Worm (Caenorhabditis elegans): Measurements from ENCODE around the gene str-173.

str-173 gene

DNA sequence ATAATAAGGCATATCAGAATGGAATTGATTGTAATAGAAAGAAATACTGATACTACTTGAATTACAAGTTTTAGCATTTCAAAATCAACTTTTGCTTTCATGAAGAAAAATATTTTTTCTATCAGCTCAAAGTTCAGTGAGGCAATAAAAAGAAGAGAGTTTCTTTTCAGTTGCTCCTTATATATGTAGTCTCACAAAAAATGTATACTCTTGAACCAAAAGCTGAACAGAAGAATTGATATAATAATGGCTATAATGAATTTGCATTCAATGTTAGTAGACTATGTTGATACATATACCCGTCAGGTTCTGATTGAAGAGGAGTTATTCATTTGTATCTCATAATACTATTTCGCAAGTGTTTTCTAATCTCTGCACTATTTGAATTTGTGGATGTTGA is 13.0 kb downstream of the str-173 start, which contains the start of gene str-174:
Gene str-174 (minus strand): TSS at position 101 of the 400 bp plus-strand sequence.
- TF ChIP-seq him-1 (tag; optimal IDR thresholded peaks at IDR 0.05) (no peak), dao-5 (tag; optimal IDR thresholded peaks at IDR 0.05) (no peak), W03F9.2 (tag; optimal IDR thresholded peaks at IDR 0.05) (no peak)

DNA sequence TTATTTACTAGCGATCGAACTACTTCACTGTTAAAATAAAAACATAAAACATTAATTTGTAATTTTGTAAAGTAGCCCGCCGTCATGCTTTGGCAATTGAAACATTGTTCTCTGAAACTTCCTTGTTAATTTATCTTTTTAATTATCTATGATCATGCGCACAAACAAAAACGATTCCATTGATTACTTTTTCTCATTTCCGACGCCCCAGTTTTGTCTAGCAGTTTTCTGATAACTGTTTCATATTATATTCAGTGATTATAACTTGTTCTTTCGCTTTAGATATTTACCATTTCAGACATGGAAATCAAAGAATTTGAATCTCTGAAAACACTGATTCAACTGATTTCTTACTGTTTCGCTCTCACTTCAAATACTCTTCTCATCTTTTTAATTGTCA is 15.5 kb downstream of the str-173 start, which contains the start of gene str-170:
Gene str-170 (plus strand): TSS at position 301 of the 400 bp plus-strand sequence.
- TF ChIP-seq dao-5 (tag; optimal IDR thresholded peaks at IDR 0.05) = no peak
- TF ChIP-seq him-1 (tag; optimal IDR thresholded peaks at IDR 0.05) = no peak
- TF ChIP-seq W03F9.2 (tag; optimal IDR thresholded peaks at IDR 0.05) = no peak

DNA sequence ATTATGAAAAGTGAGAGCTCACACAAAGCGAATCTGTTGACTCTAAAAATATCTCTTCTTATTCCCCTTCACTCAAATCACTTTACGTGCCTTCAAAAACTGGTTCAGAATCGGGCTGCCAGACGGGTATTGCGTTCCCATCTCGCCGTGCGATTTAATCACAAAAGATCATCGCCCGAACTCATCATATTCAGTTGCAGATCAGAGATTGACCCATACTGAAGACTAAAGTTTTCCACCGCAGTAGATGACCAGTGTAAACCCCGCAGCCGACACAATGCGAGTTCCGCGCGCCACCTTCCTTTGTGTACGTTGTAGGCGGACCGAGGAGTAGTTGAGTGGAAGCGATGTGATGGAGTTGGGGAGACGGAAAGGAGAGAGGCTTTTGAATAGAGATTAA is 19.1 kb downstream of the str-173 start:
- TF ChIP-seq W03F9.2 (tag; optimal IDR thresholded peaks at IDR 0.05) (peak; percentile 6), dao-5 (tag; optimal IDR thresholded peaks at IDR 0.05) (no peak)

DNA sequence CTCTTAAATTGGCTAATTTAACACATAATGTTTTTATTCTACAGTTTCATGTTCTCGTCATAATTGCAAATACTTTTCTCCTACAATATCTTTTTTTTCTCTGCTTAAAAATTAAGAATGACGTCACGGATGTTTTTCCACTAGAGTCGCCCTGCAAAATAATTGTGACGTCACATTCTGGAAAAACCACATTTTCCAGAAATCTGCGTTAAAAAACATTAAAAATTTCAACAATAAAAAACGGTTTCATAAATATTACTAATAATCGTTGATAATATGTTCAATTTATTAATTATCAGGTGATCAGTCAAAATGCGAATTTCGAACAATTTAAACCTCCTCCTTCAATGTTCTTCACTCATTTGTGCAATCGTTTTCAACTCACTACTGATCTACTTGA is 22.4 kb downstream of the str-173 start, which contains the start of gene str-166:
Gene str-166 (plus strand): TSS at position 301 of the 400 bp plus-strand sequence.
- TF ChIP-seq W03F9.2 (tag; optimal IDR thresholded peaks at IDR 0.05) = no peak
- TF ChIP-seq dao-5 (tag; optimal IDR thresholded peaks at IDR 0.05) = no peak
- no peak for TF ChIP-seq him-1 (tag; optimal IDR thresholded peaks at IDR 0.05)

DNA sequence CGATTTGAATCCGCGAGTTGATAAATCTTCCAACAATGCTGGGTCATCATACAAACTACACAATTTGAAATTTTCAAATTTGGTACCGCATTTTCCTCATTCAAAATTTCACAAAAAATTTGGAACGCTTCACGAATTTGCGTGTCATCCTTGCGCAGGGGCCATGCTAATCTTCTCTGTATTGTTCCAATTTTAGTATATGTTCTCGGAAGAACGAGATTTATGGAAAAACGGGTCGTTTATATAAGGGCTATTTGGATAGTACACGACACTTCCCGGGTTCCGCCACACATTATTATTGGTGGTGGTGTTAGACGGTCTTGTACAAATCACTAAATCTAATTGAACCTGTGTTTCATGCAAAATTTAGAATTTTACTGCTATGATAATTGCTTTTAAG is 23.9 kb downstream of the str-173 start:
- TF ChIP-seq him-1 (tag; optimal IDR thresholded peaks at IDR 0.05) (no peak), dao-5 (tag; optimal IDR thresholded peaks at IDR 0.05) (no peak), W03F9.2 (tag; optimal IDR thresholded peaks at IDR 0.05) (no peak)

DNA sequence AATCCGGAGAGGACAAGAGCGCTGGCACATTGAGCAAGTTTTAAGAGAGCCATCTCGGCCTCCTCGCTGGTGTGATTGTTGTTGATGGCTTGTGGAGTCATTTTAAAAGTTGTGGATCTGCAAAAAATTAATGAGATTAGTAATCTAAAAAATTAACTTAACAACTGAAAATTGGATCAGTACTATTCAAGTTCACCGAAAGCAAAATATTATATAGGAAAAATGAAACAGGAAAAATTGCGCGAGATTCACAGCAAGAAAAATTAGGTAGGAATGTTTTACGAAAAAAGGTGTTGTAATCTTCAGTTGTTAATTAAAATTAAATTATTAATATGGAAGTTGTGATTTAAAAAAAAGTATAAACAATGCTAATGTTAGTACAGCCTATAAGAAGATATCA is 25.7 kb downstream of the str-173 start, which contains the start of gene T08B6.1:
Gene T08B6.1 (minus strand): TSS at position 101 of the 400 bp plus-strand sequence.
- TF ChIP-seq W03F9.2 (tag; optimal IDR thresholded peaks at IDR 0.05) (no peak), him-1 (tag; optimal IDR thresholded peaks at IDR 0.05) (no peak), dao-5 (tag; optimal IDR thresholded peaks at IDR 0.05) (no peak)

DNA sequence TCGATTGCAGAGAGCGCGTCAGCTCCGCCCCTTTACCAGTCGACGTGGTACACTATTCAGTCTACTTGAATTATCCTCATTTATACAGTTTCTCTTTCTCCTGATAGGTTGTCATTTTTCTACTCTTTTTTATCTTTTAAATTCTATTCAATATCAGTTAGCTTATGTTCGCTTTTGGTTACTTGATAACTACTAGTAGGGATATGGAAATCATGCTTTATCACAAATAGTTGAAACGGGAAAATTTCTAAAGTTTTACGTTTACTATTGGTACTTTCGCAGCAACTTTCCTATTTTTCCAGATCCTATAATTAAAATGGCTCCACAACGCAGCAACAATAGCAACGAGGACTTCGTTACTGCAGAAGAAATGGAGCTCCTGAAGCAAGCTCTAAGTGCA is 28.0 kb downstream of the str-173 start, which contains the start of gene sgnh-1:
Gene sgnh-1 (plus strand): TSS at position 301 of the 400 bp plus-strand sequence.
- TF ChIP-seq him-1 (tag; optimal IDR thresholded peaks at IDR 0.05) (no peak), dao-5 (tag; optimal IDR thresholded peaks at IDR 0.05) (no peak), W03F9.2 (tag; optimal IDR thresholded peaks at IDR 0.05) (no peak)

DNA sequence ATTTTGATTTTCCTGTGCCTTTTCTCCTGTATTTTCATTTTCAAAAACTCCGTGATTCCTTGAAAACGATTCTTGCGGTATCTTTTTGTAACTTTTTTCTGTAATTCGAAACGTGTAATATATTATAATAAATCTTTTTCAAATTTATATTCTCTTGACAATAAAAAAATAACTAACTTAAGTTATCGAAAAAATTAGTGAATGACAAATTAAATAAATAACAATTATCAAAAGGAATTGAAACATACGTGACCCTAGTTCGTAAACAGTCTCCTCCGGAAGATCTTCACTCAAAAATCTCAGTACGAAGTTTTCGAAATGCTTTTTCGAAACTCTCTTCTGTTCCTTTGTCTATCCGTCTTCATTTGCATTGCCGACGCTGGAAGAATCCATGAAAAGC is 29.0 kb downstream of the str-173 start, which contains the start of gene T08B6.9:
Gene T08B6.9 (plus strand): TSS at position 301 of the 400 bp plus-strand sequence.
- no peak for TF ChIP-seq dao-5 (tag; optimal IDR thresholded peaks at IDR 0.05)
- no peak for TF ChIP-seq him-1 (tag; optimal IDR thresholded peaks at IDR 0.05)
- TF ChIP-seq W03F9.2 (tag; optimal IDR thresholded peaks at IDR 0.05) = no peak

DNA sequence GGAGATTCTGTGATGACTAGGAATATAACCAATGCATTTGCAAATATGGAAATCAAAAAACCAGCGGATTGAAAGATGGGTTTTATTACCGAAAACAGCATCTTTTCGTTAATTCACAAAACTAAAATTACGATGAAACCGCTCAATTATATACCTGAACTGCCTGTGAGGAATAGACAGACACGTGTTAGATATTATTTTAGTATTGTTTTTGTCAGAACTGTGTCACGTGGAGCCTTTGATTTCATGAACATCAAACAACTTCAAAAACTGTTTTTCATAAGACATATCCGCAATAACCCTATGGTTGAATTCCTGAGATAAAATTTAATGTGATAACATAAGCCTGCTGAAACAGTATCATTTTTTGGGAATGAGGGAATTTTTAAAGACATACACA is 42.4 kb downstream of the str-173 start, which contains the start of gene str-161:
Gene str-161 (minus strand): TSS at position 101 of the 400 bp plus-strand sequence.
- no peak for TF ChIP-seq dao-5 (tag; optimal IDR thresholded peaks at IDR 0.05)
- no peak for TF ChIP-seq him-1 (tag; optimal IDR thresholded peaks at IDR 0.05)
- no peak for TF ChIP-seq W03F9.2 (tag; optimal IDR thresholded peaks at IDR 0.05)

DNA sequence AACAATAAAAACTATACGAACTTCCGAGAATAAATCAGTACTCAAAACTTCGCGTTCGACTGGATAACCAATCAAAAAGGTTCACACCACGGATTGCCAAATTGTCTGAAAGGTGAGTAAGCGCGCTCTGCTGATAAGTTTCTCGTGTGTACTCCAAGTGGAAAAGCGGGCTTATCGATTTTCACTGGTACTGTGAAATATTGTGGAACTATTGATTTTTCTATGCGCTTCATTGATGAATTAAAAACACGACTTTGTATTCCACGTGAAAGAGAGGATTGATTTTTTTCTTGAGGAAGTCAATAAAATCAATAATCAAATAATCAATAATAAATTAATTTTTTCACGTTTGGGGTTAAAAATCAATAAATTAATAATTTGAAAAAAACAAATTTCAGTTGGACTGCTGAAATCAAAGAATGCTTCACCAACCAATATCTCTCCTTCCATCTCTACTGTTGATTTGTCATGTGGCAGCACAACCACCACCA is 44.1 kb downstream of the str-173 start, which contains the start of gene T08B6.4:
Gene T08B6.4 (plus strand): TSS at position 51 of the 491 bp plus-strand sequence.
- TF ChIP-seq W03F9.2 (tag; optimal IDR thresholded peaks at IDR 0.05) = no peak
- TF ChIP-seq him-1 (tag; optimal IDR thresholded peaks at IDR 0.05) = no peak
- TF ChIP-seq dao-5 (tag; optimal IDR thresholded peaks at IDR 0.05) = no peak

DNA sequence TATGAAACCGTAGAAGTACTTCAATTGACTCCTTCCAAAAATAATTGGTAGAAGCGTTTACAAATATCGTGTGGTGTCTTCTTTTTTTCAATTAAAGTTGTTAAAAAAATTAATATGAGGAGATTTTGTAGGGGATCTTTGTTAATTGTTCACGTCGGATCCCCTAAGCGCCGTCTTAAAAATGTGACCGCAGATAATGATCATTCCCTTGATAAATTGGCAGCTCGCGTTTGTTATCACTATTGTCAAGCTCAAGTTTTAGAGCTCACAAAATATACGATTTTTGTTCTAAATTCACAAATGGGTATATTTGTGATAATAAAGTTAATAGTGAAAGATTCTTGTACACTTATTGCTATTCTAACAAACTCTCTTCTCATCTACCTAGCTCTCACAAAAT is 47.5 kb downstream of the str-173 start, which contains the start of gene str-159:
Gene str-159 (plus strand): TSS at position 301 of the 400 bp plus-strand sequence.
- TF ChIP-seq dao-5 (tag; optimal IDR thresholded peaks at IDR 0.05) (no peak), him-1 (tag; optimal IDR thresholded peaks at IDR 0.05) (no peak)

DNA sequence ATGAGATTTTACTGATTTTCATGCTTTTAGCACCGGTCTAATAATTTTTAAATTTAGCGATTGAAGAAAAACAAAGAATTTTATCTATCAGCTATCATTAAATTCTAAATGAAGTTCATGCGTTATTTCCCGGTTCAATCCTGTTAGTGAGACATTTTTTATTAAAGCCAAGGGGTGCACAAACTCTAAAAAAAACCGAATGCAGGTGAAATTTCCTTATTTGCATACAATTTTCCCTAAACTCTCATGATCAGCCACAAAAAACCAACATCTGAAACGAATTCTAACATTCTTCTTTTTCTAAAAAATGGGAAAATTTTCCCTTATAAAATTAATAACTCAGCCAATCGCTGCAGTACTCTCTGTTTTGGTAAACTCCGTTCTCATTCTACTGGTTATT is 51.5 kb downstream of the str-173 start, which contains the start of gene str-156:
Gene str-156 (plus strand): TSS at position 301 of the 400 bp plus-strand sequence.
- TF ChIP-seq him-1 (tag; optimal IDR thresholded peaks at IDR 0.05) = no peak
- TF ChIP-seq W03F9.2 (tag; optimal IDR thresholded peaks at IDR 0.05) = no peak
- no peak for TF ChIP-seq dao-5 (tag; optimal IDR thresholded peaks at IDR 0.05)

Measured in whole organism, L4/young adult.